Fruit fly (Drosophila melanogaster) ovary, adult (tissue): ENCODE data around the gene Plp.

ENCODE experiments used
- CG17801 ChIP-seq: fragments of 200-800 bp; optimal IDR thresholded peaks from 2 replicates; lab custom pipeline; 2019; ENCODE audit warnings: missing biosample characterization, mild to moderate bottlenecking, missing genetic modification characterization, moderate library complexity; ENCODE audit not compliant: partially characterized antibody

Plp gene

dm6 chr3L:15064877-15065276 is 29.6 kb downstream of the Plp start, which contains the start of gene Sytbeta:
Sytbeta (minus strand) TSS chr3L:15064977.
- no peak for TF ChIP-seq CG17801 (GFP tag; lab: Kevin White, UChicago)

- TF ChIP-seq CG17801 (GFP tag; lab: Kevin White, UChicago): no peak
These were observed 32.9 kb downstream of the Plp start, which contains the start of gene CG13460 for dm6 chr3L:15061605-15062004. CG13460 (minus strand) TSS chr3L:15061705.

- TF ChIP-seq CG17801 (GFP tag; lab: Kevin White, UChicago): no peak
These were observed 40.0 kb downstream of the Plp start, which contains the start of gene EAChm for dm6 chr3L:15054477-15054876. EAChm (plus strand) TSS chr3L:15054777.

dm6 chr3L:15054035-15054434 is 40.5 kb downstream of the Plp start, which contains the start of gene CG18649:
CG18649 (minus strand) TSS chr3L:15054135.
- TF ChIP-seq CG17801 (GFP tag; lab: Kevin White, UChicago): no peak

- no peak for TF ChIP-seq CG17801 (GFP tag; lab: Kevin White, UChicago)
These were observed 41.3 kb downstream of the Plp start, which contains the start of gene CG43680 for dm6 chr3L:15053251-15053650. CG43680 (minus strand) TSS chr3L:15053351.

- no peak for TF ChIP-seq CG17801 (GFP tag; lab: Kevin White, UChicago)
These were observed 42.1 kb downstream of the Plp start, which contains the start of gene CG13461 for dm6 chr3L:15052390-15052789. CG13461 (minus strand) TSS chr3L:15052490.

dm6 chr3L:15051325-15051724 is 43.2 kb downstream of the Plp start, which contains the start of gene CG43679:
CG43679 (minus strand) TSS chr3L:15051425.
- no peak for TF ChIP-seq CG17801 (GFP tag; lab: Kevin White, UChicago)

- no peak for TF ChIP-seq CG17801 (GFP tag; lab: Kevin White, UChicago)
These were observed 43.8 kb downstream of the Plp start, which contains the start of gene CG12310 for dm6 chr3L:15050706-15051105. CG12310 (minus strand) TSS chr3L:15050806.

dm6 chr3L:15050109-15050508 is 44.4 kb downstream of the Plp start, which contains the start of gene CG18581:
CG18581 (minus strand) TSS chr3L:15050209.
- no peak for TF ChIP-seq CG17801 (GFP tag; lab: Kevin White, UChicago)

dm6 chr3L:15049395-15049794 is 45.1 kb downstream of the Plp start, which contains the start of gene CG43678:
CG43678 (minus strand) TSS chr3L:15049495.
- no peak for TF ChIP-seq CG17801 (GFP tag; lab: Kevin White, UChicago)

dm6 chr3L:15048091-15048490 is 46.4 kb downstream of the Plp start:
- TF ChIP-seq CG17801 (GFP tag; lab: Kevin White, UChicago): no peak

dm6 chr3L:15047606-15048005 is 46.9 kb downstream of the Plp start:
- no peak for TF ChIP-seq CG17801 (GFP tag; lab: Kevin White, UChicago)

- no peak for TF ChIP-seq CG17801 (GFP tag; lab: Kevin White, UChicago)
These were observed 49.4 kb downstream of the Plp start for dm6 chr3L:15045114-15045513.

- no peak for TF ChIP-seq CG17801 (GFP tag; lab: Kevin White, UChicago)
These were observed 50.6 kb downstream of the Plp start, which contains the start of gene ind for dm6 chr3L:15043874-15044336. ind (minus strand) TSS chr3L:15043924.

- TF ChIP-seq CG17801 (GFP tag; lab: Kevin White, UChicago): no peak
These were observed 51.1 kb downstream of the Plp start for dm6 chr3L:15043465-15043864.

- no peak for TF ChIP-seq CG17801 (GFP tag; lab: Kevin White, UChicago)
These were observed 52.1 kb downstream of the Plp start, which contains the start of gene Rpn12R for dm6 chr3L:15042470-15042869. Rpn12R (minus strand) TSS chr3L:15042570.
